Worm (Caenorhabditis elegans) whole organism, early embryonic: ENCODE results near the gene gtl-1.

Experiments used
- B0310.2 ChIP-seq: sonication (generic microtip); optimal IDR thresholded peaks from 2 replicates; lab custom pipeline; 2016; ENCODE audit warnings: mild to moderate bottlenecking, missing genetic modification characterization, missing compliant biosample characterization
- F13C5.2 ChIP-seq: sonication (generic microtip); optimal IDR thresholded peaks from 2 replicates; lab custom pipeline; 2017; ENCODE audit warnings: mild to moderate bottlenecking, missing genetic modification characterization, inconsistent platforms, missing compliant biosample characterization
- aly-1 ChIP-seq: sonication (generic microtip); optimal IDR thresholded peaks from 2 replicates; lab custom pipeline; 2016; ENCODE audit warnings: missing genetic modification characterization, missing compliant biosample characterization
- ama-1 ChIP-seq: fragments of 150-350 bp; optimal IDR thresholded peaks from 2 replicates; lab custom pipeline; 2014
- ceh-13 ChIP-seq: fragments of 200-800 bp; sonication (Bioruptor generic); optimal IDR thresholded peaks from 2 replicates; lab custom pipeline; 2018; ENCODE audit warnings: mild to moderate bottlenecking, missing genetic modification characterization, missing compliant biosample characterization
- ceh-36 ChIP-seq: sonication (generic microtip); optimal IDR thresholded peaks from 2 replicates; lab custom pipeline; 2016; ENCODE audit warnings: missing genetic modification characterization, inconsistent platforms, missing compliant biosample characterization
- ets-7 ChIP-seq: sonication (generic microtip); optimal IDR thresholded peaks from 2 replicates; lab custom pipeline; 2016; ENCODE audit warnings: missing genotype, missing genetic modification characterization, missing compliant biosample characterization
- flt-1 ChIP-seq: fragments of 200-800 bp; sonication (Bioruptor generic); IDR thresholded peaks from 2 replicates; pipeline ENCODE4 v1.3.6; 2022; ENCODE audit warnings: missing genetic modification characterization, missing compliant biosample characterization
- hmbx-1 ChIP-seq: sonication (generic microtip); optimal IDR thresholded peaks from 2 replicates; lab custom pipeline; 2016; ENCODE audit warnings: mild to moderate bottlenecking, missing genetic modification characterization, missing compliant biosample characterization
- hmg-4 ChIP-seq: fragments of 200-800 bp; sonication (Bioruptor generic); optimal IDR thresholded peaks from 2 replicates; lab custom pipeline; 2018; ENCODE audit warnings: mild to moderate bottlenecking, missing genetic modification characterization, missing compliant biosample characterization
- hnd-1 ChIP-seq: sonication (generic microtip); optimal IDR thresholded peaks from 2 replicates; lab custom pipeline; 2016; ENCODE audit warnings: missing genetic modification characterization, missing compliant biosample characterization
- pes-1 ChIP-seq: fragments of 200-800 bp; sonication (Bioruptor generic); IDR thresholded peaks from 2 replicates; pipeline ENCODE4 v1.3.6; 2022; ENCODE audit warnings: missing genetic modification reagents, missing genetic modification characterization, missing compliant biosample characterization
- scrt-1 ChIP-seq: fragments of 200-800 bp; sonication (Bioruptor generic); IDR thresholded peaks from 2 replicates; pipeline ENCODE4 v1.3.6; 2022; ENCODE audit warnings: missing genetic modification characterization, missing compliant biosample characterization
- sea-1 ChIP-seq: fragments of 200-800 bp; sonication (Bioruptor generic); conservative IDR thresholded peaks from 2 replicates; pipeline ENCODE4 v1.3.6; 2022; ENCODE audit warnings: missing genetic modification characterization, missing compliant biosample characterization
- tbx-11 ChIP-seq: fragments of 200-800 bp; sonication (Bioruptor generic); IDR thresholded peaks from 2 replicates; pipeline ENCODE4 v1.3.6; 2022; ENCODE audit warnings: missing genetic modification characterization, missing compliant biosample characterization
- tbx-37 ChIP-seq: fragments of 200-800 bp; sonication (Bioruptor generic); conservative IDR thresholded peaks from 2 replicates; pipeline ENCODE4 v1.3.6; 2022; ENCODE audit warnings: missing genetic modification reagents, missing genetic modification characterization, missing compliant biosample characterization
- tra-4 ChIP-seq: sonication (generic microtip); optimal IDR thresholded peaks from 2 replicates; lab custom pipeline; 2017; ENCODE audit warnings: missing genetic modification characterization, missing compliant biosample characterization

gtl-1 gene

ce11 chrIV:11225206-11225605, 34.1 kb downstream of the gtl-1 start, which contains the start of gene col-125:
TSS of gene col-125 (plus strand) at chrIV:11225506.
- TF ChIP-seq ceh-13 (GFP tag; lab: Kevin White, UChicago): no peak
- no peak for TF ChIP-seq tbx-37 (GFP tag; lab: Robert Waterston, UW)
- no peak for TF ChIP-seq ets-7 (tag; lab: Kevin White, UChicago)
- no peak for TF ChIP-seq hmg-4 (GFP tag; lab: Kevin White, UChicago)
- TF ChIP-seq hnd-1 (tag; lab: Kevin White, UChicago): no peak
- no peak for TF ChIP-seq tbx-11 (GFP tag; lab: Robert Waterston, UW)
- no peak for TF ChIP-seq scrt-1 (GFP tag; lab: Robert Waterston, UW)
- no peak for TF ChIP-seq B0310.2 (tag; lab: Kevin White, UChicago)
- TF ChIP-seq F13C5.2 (tag; lab: Kevin White, UChicago): no peak
- no peak for TF ChIP-seq ama-1 (lab: Kevin White, UChicago)
- TF ChIP-seq tra-4: no peak

- TF ChIP-seq sea-1 (GFP tag; lab: Robert Waterston, UW) (no peak), tbx-11 (GFP tag; lab: Robert Waterston, UW) (no peak), ets-7 (tag; lab: Kevin White, UChicago) (no peak), B0310.2 (tag; lab: Kevin White, UChicago) (no peak), flt-1 (GFP tag; lab: Robert Waterston, UW) (no peak), tra-4 (no peak)
Observed at ce11 chrIV:11223878-11224277, 35.5 kb downstream of the gtl-1 start, which contains the start of gene C29F4.3. TSS of gene C29F4.3 (minus strand) at chrIV:11223978.

- no peak for TF ChIP-seq ceh-13 (GFP tag; lab: Kevin White, UChicago)
- TF ChIP-seq B0310.2 (tag; lab: Kevin White, UChicago): no peak
- TF ChIP-seq aly-1 (tag; lab: Kevin White, UChicago): no peak
- TF ChIP-seq ama-1 (lab: Kevin White, UChicago): no peak
- TF ChIP-seq pes-1 (GFP tag; lab: Robert Waterston, UW): no peak
- TF ChIP-seq hnd-1 (tag; lab: Kevin White, UChicago): no peak
- TF ChIP-seq ets-7 (tag; lab: Kevin White, UChicago): no peak
- no peak for TF ChIP-seq scrt-1 (GFP tag; lab: Robert Waterston, UW)
- TF ChIP-seq tbx-37 (GFP tag; lab: Robert Waterston, UW): no peak
- TF ChIP-seq tra-4: no peak
- no peak for TF ChIP-seq ceh-36 (tag; lab: Kevin White, UChicago)
- no peak for TF ChIP-seq F13C5.2 (tag; lab: Kevin White, UChicago)
- TF ChIP-seq sea-1 (GFP tag; lab: Robert Waterston, UW): no peak
- TF ChIP-seq hmg-4 (GFP tag; lab: Kevin White, UChicago): no peak
- no peak for TF ChIP-seq hmbx-1 (tag; lab: Kevin White, UChicago)
- no peak for TF ChIP-seq tbx-11 (GFP tag; lab: Robert Waterston, UW)
- TF ChIP-seq flt-1 (GFP tag; lab: Robert Waterston, UW): no peak
Observed at ce11 chrIV:11218037-11218436, 41.3 kb downstream of the gtl-1 start, which contains the start of gene zip-6. TSS of gene zip-6 (minus strand) at chrIV:11218137.

ce11 chrIV:11212978-11213377, 46.4 kb downstream of the gtl-1 start:
- no peak for TF ChIP-seq ceh-13 (GFP tag; lab: Kevin White, UChicago)
- TF ChIP-seq tra-4: no peak
- TF ChIP-seq tbx-37 (GFP tag; lab: Robert Waterston, UW): no peak
- TF ChIP-seq F13C5.2 (tag; lab: Kevin White, UChicago): no peak
- TF ChIP-seq flt-1 (GFP tag; lab: Robert Waterston, UW): no peak
- TF ChIP-seq ceh-36 (tag; lab: Kevin White, UChicago): no peak
- no peak for TF ChIP-seq sea-1 (GFP tag; lab: Robert Waterston, UW)
- TF ChIP-seq ama-1 (lab: Kevin White, UChicago): no peak
- TF ChIP-seq ets-7 (tag; lab: Kevin White, UChicago): no peak
- no peak for TF ChIP-seq hnd-1 (tag; lab: Kevin White, UChicago)
- TF ChIP-seq tbx-11 (GFP tag; lab: Robert Waterston, UW): no peak
- TF ChIP-seq hmbx-1 (tag; lab: Kevin White, UChicago): no peak
- TF ChIP-seq B0310.2 (tag; lab: Kevin White, UChicago): no peak
- TF ChIP-seq aly-1 (tag; lab: Kevin White, UChicago): no peak

- TF ChIP-seq ceh-13 (GFP tag; lab: Kevin White, UChicago): no peak
- no peak for TF ChIP-seq hnd-1 (tag; lab: Kevin White, UChicago)
- no peak for TF ChIP-seq B0310.2 (tag; lab: Kevin White, UChicago)
- no peak for TF ChIP-seq ets-7 (tag; lab: Kevin White, UChicago)
- TF ChIP-seq scrt-1 (GFP tag; lab: Robert Waterston, UW): no peak
- no peak for TF ChIP-seq F13C5.2 (tag; lab: Kevin White, UChicago)
- TF ChIP-seq tra-4: no peak
- TF ChIP-seq tbx-37 (GFP tag; lab: Robert Waterston, UW): no peak
- TF ChIP-seq ama-1 (lab: Kevin White, UChicago): no peak
- no peak for TF ChIP-seq hmg-4 (GFP tag; lab: Kevin White, UChicago)
- no peak for TF ChIP-seq flt-1 (GFP tag; lab: Robert Waterston, UW)
- TF ChIP-seq aly-1 (tag; lab: Kevin White, UChicago): no peak
Observed at ce11 chrIV:11211547-11211946, 47.8 kb downstream of the gtl-1 start.

- no peak for TF ChIP-seq pes-1 (GFP tag; lab: Robert Waterston, UW)
- TF ChIP-seq ceh-13 (GFP tag; lab: Kevin White, UChicago): no peak
Observed at ce11 chrIV:11210781-11211256, 48.5 kb downstream of the gtl-1 start, which contains the start of gene adk-1. TSS of gene adk-1 (minus strand) at chrIV:11210831.

ce11 chrIV:11207186-11207585, 52.1 kb downstream of the gtl-1 start, which contains the start of gene R07H5.9:
TSS of gene R07H5.9 (plus strand) at chrIV:11207486.
- TF ChIP-seq ama-1 (lab: Kevin White, UChicago) (no peak), pes-1 (GFP tag; lab: Robert Waterston, UW) (no peak), ceh-13 (GFP tag; lab: Kevin White, UChicago) (no peak), hmbx-1 (tag; lab: Kevin White, UChicago) (no peak), F13C5.2 (tag; lab: Kevin White, UChicago) (no peak), ceh-36 (tag; lab: Kevin White, UChicago) (no peak), hnd-1 (tag; lab: Kevin White, UChicago) (no peak), tbx-11 (GFP tag; lab: Robert Waterston, UW) (no peak)
